Worm (Caenorhabditis elegans): ENCODE measurements around the gene T04F8.3.

The T04F8.3 gene

ce11 chrX:11675573-11675972, 17.1 kb downstream of the T04F8.3 start:
- no peak for TF ChIP-seq nhr-41 (GFP tag; IDR thresholded peaks at IDR 0.05)

ce11 chrX:11679211-11679977, 21.0 kb downstream of the T04F8.3 start:
- TF ChIP-seq ctbp-1 (GFP tag; IDR thresholded peaks at IDR 0.05) (no peak), zag-1 (tag; optimal IDR thresholded peaks at IDR 0.05) (no peak), lin-15B (tag; optimal IDR thresholded peaks at IDR 0.05) (no peak), rbr-2 (tag; optimal IDR thresholded peaks at IDR 0.05) (no peak), dve-1 (tag; optimal IDR thresholded peaks at IDR 0.05; ENCODE audit: insufficient read depth) (peak; percentile 26), nhr-48 (tag; optimal IDR thresholded peaks at IDR 0.05) (peak; percentile 29), ces-1 (GFP tag; optimal IDR thresholded peaks at IDR 0.05) (no peak), hlh-11 (tag; optimal IDR thresholded peaks at IDR 0.05) (peak; percentile 49), daf-16 (GFP tag; optimal IDR thresholded peaks at IDR 0.05) (peak in 1 of 2 experiments; percentile 59), daf-16 (tag; optimal IDR thresholded peaks at IDR 0.05) (peak; percentile 87), hif-1 (tag; optimal IDR thresholded peaks at IDR 0.05) (peak in 1 of 2 experiments; percentile 18), dmd-6 (GFP tag; IDR thresholded peaks at IDR 0.05) (peak; percentile 93), D1046.2 (GFP tag; IDR thresholded peaks at IDR 0.05) (no peak), hlh-30 (tag; optimal IDR thresholded peaks at IDR 0.05; ENCODE audit: insufficient read depth) (peak; percentile 33), tra-1 (GFP tag; IDR thresholded peaks at IDR 0.05) (peak; percentile 67; the same call in 1 of the 2 replicates), unc-62 (GFP tag; optimal IDR thresholded peaks at IDR 0.05 in 1 of 2) (peak in 1 of 2 experiments; percentile 97), unc-62 (tag; optimal IDR thresholded peaks at IDR 0.05) (no peak)

- TF ChIP-seq dmd-6 (GFP tag; IDR thresholded peaks at IDR 0.05) (peak; percentile 88), daf-16 (GFP tag; optimal IDR thresholded peaks at IDR 0.05) (no peak), daf-16 (tag; optimal IDR thresholded peaks at IDR 0.05) (peak; percentile 87), mxl-3 (GFP tag; optimal IDR thresholded peaks at IDR 0.05) (peak; percentile 39), nhr-6 (tag; optimal IDR thresholded peaks at IDR 0.05) (no peak), hif-1 (tag; optimal IDR thresholded peaks at IDR 0.05) (peak in 1 of 2 experiments; percentile 32), nhr-48 (tag; optimal IDR thresholded peaks at IDR 0.05) (peak; percentile 38), pha-4 (GFP tag; IDR thresholded peaks at IDR 0.05) (no peak), pha-4 (tag; optimal IDR thresholded peaks at IDR 0.05) (no peak), nhr-41 (GFP tag; IDR thresholded peaks at IDR 0.05) (0 out of 2 replicates have a peak, but pooled peaks have one; percentile 13), nhr-28 (tag; optimal IDR thresholded peaks at IDR 0.05) (peak; percentile 66), zip-11 (GFP tag; IDR thresholded peaks at IDR 0.05) (no peak), dve-1 (tag; optimal IDR thresholded peaks at IDR 0.05; ENCODE audit: insufficient read depth) (peak; percentile 75), zag-1 (tag; optimal IDR thresholded peaks at IDR 0.05) (no peak), ZK546.5 (tag; optimal IDR thresholded peaks at IDR 0.05) (no peak), aha-1 (tag) (peak; percentile 95), tra-1 (GFP tag; IDR thresholded peaks at IDR 0.05) (0 out of 2 replicates have a peak, but pooled peaks have one; percentile 42), spr-1 (tag; optimal IDR thresholded peaks at IDR 0.05) (no peak), Y75B8A.6 (GFP tag; IDR thresholded peaks at IDR 0.05) (no peak), daf-8 (GFP tag; IDR thresholded peaks at IDR 0.05) (no peak), nhr-77 (tag; optimal IDR thresholded peaks at IDR 0.05) (peak; percentile 13), lim-7 (GFP tag; IDR thresholded peaks at IDR 0.05) (no peak), pqm-1 (tag; optimal IDR thresholded peaks at IDR 0.05) (peak; percentile 50), hlh-11 (tag; optimal IDR thresholded peaks at IDR 0.05) (peak; percentile 85), hlh-30 (tag; optimal IDR thresholded peaks at IDR 0.05; ENCODE audit: insufficient read depth) (peak; percentile 65)
Observed at ce11 chrX:11680851-11681250, 22.4 kb downstream of the T04F8.3 start, which contains the start of gene T04F8.7. Gene T04F8.7, minus strand, starts transcription at chrX:11680980.

- TF ChIP-seq nhr-237 (tag; optimal IDR thresholded peaks at IDR 0.05) (no peak), nhr-10 (tag; optimal IDR thresholded peaks at IDR 0.05) (no peak), unc-39 (tag; optimal IDR thresholded peaks at IDR 0.05) (no peak), ceh-28 (tag; optimal IDR thresholded peaks at IDR 0.05) (no peak), hmg-1.1 (GFP tag; IDR thresholded peaks at IDR 0.05) (no peak), madf-9 (GFP tag; conservative IDR thresholded peaks at IDR 0.05) (no peak), lin-15B (tag; optimal IDR thresholded peaks at IDR 0.05) (no peak)
Observed at ce11 chrX:11684261-11684660, 25.8 kb downstream of the T04F8.3 start, which contains the start of gene hnd-1. Gene hnd-1, plus strand, starts transcription at chrX:11684561.

Measured in whole organism, L4 larva.